Worm (Caenorhabditis elegans): ENCODE results near the gene C28H8.3.

C28H8.3 gene

ce11 chrIII:5872288-5872687, 36.2 kb upstream of the C28H8.3 start (continued):
- TF ChIP-seq zag-1 (tag; optimal IDR thresholded peaks at IDR 0.05) (no peak), dsc-1 (tag; optimal IDR thresholded peaks at IDR 0.05) (peak; percentile 98)

DNA sequence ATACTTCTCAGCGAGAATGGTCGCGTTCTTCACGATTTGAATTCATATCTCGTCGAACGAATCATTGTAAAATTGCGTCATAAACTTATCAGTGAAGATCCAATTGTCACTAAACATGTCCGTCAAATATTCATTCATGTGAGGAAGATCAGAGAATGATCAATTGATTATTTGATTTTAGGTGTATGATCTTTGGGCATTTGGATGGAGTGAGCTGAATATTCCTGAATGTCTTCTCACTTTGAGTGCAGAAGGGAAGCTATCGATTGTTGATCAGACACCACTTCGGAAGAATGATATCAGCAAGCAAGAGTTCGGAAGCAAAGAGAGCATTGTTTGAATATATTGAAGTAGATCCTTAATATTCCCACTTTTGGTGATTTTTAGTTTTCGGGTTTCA, 34.2 kb upstream of the C28H8.3 start:
- TF ChIP-seq hlh-17 (GFP tag; optimal IDR thresholded peaks at IDR 0.05; ENCODE audit: borderline replicate concordance) (no peak), lin-15B (tag; optimal IDR thresholded peaks at IDR 0.05) (no peak), isw-1 (GFP tag; IDR thresholded peaks at IDR 0.05) (no peak), grh-1 (GFP tag; IDR thresholded peaks at IDR 0.05) (peak; percentile 22; the same call in 1 of the 2 replicates), lsy-2 (tag; optimal IDR thresholded peaks at IDR 0.05) (peak in 1 of 2 experiments; percentile 24), lin-35 (GFP tag; optimal IDR thresholded peaks at IDR 0.05) (peak in 1 of 2 experiments; percentile 72), snu-23 (GFP tag; optimal IDR thresholded peaks at IDR 0.05) (peak; percentile 75), ama-1 (optimal IDR thresholded peaks at IDR 0.05) (peak; percentile 91), unc-98 (GFP tag; IDR thresholded peaks at IDR 0.05) (no peak), ceh-82 (tag; optimal IDR thresholded peaks at IDR 0.05) (no peak), nhr-20 (tag; optimal IDR thresholded peaks at IDR 0.05) (peak; percentile 77), efl-3 (GFP tag; optimal IDR thresholded peaks at IDR 0.05) (no peak), tbx-2 (tag; optimal IDR thresholded peaks at IDR 0.05) (no peak), ceh-88 (GFP tag; IDR thresholded peaks at IDR 0.05) (0 out of 2 replicates have a peak, but pooled peaks have one; percentile 11), vab-15 (tag; optimal IDR thresholded peaks at IDR 0.05) (no peak), ztf-4 (tag; optimal IDR thresholded peaks at IDR 0.05) (peak; percentile 54), mab-9 (GFP tag; IDR thresholded peaks at IDR 0.05) (no peak), mdl-1 (tag; optimal IDR thresholded peaks at IDR 0.05) (no peak), C34B4.2 (tag; optimal IDR thresholded peaks at IDR 0.05) (no peak), jun-1 (tag; optimal IDR thresholded peaks at IDR 0.05) (no peak), nhr-28 (tag; optimal IDR thresholded peaks at IDR 0.05) (no peak), ceh-63 (GFP tag; optimal IDR thresholded peaks at IDR 0.05) (no peak), egl-27 (tag; optimal IDR thresholded peaks at IDR 0.05) (no peak), ets-5 (GFP tag; IDR thresholded peaks at IDR 0.05) (no peak), zag-1 (tag; optimal IDR thresholded peaks at IDR 0.05) (no peak), fos-1 (tag; optimal IDR thresholded peaks at IDR 0.05) (no peak), fkh-4 (tag; optimal IDR thresholded peaks at IDR 0.05; ENCODE audit: borderline replicate concordance) (no peak), sptf-1 (tag; optimal IDR thresholded peaks at IDR 0.05) (no peak), C04F5.9 (tag; optimal IDR thresholded peaks at IDR 0.05) (no peak), egl-13 (tag; optimal IDR thresholded peaks at IDR 0.05) (no peak), irx-1 (tag; optimal IDR thresholded peaks at IDR 0.05) (no peak), unc-130 (tag; optimal IDR thresholded peaks at IDR 0.05) (no peak), pqm-1 (tag; optimal IDR thresholded peaks at IDR 0.05) (no peak), ces-1 (GFP tag; optimal IDR thresholded peaks at IDR 0.05) (no peak), zip-4 (GFP tag; optimal IDR thresholded peaks at IDR 0.05) (no peak), rnt-1 (tag; optimal IDR thresholded peaks at IDR 0.05) (no peak), sox-4 (tag; optimal IDR thresholded peaks at IDR 0.05) (no peak), nhr-47 (tag; optimal IDR thresholded peaks at IDR 0.05) (peak; percentile 47), fkh-10 (GFP tag; optimal IDR thresholded peaks at IDR 0.05) (no peak), tlp-1 (tag; optimal IDR thresholded peaks at IDR 0.05) (no peak), hpl-2 (GFP tag; optimal IDR thresholded peaks at IDR 0.05) (no peak), unc-86 (tag; optimal IDR thresholded peaks at IDR 0.05) (no peak), skn-1 (tag; optimal IDR thresholded peaks at IDR 0.05) (no peak), ceh-8 (GFP tag; optimal IDR thresholded peaks at IDR 0.05) (no peak), efl-1 (optimal IDR thresholded peaks at IDR 0.05) (peak in 1 of 2 experiments; percentile 14), efl-1 (GFP tag; optimal IDR thresholded peaks at IDR 0.05 in 1 of 2) (peak in 1 of 2 experiments; percentile 60), hlh-4 (tag; optimal IDR thresholded peaks at IDR 0.05) (no peak), dpl-1 (GFP tag; optimal IDR thresholded peaks at IDR 0.05) (peak in 1 of 3 experiments; percentile 31), dsc-1 (tag; optimal IDR thresholded peaks at IDR 0.05) (no peak), aha-1 (tag; optimal IDR thresholded peaks at IDR 0.05) (no peak), elt-2 (tag; optimal IDR thresholded peaks at IDR 0.05) (peak; percentile 13), sup-37 (GFP tag; optimal IDR thresholded peaks at IDR 0.05) (no peak)
